Worm (Caenorhabditis elegans) whole organism, L4/young adult: Measurements from ENCODE around the gene M28.8.

Source experiments
- W03F9.2 ChIP-seq: fragments of 150-350 bp; optimal IDR thresholded peaks from 2 replicates; lab custom pipeline; 2014; ENCODE audit warnings: missing biosample characterization, missing genetic modification characterization
- dao-5 ChIP-seq: sonication (generic microtip); optimal IDR thresholded peaks from 2 replicates; lab custom pipeline; 2016; ENCODE audit warnings: missing genotype, missing genetic modification characterization, moderate library complexity, missing compliant biosample characterization
- him-1 ChIP-seq: sonication (generic microtip); optimal IDR thresholded peaks from 2 replicates; lab custom pipeline; 2016; ENCODE audit warnings: missing genotype, missing genetic modification reagents, missing genetic modification characterization, missing compliant biosample characterization

Gene M28.8

DNA sequence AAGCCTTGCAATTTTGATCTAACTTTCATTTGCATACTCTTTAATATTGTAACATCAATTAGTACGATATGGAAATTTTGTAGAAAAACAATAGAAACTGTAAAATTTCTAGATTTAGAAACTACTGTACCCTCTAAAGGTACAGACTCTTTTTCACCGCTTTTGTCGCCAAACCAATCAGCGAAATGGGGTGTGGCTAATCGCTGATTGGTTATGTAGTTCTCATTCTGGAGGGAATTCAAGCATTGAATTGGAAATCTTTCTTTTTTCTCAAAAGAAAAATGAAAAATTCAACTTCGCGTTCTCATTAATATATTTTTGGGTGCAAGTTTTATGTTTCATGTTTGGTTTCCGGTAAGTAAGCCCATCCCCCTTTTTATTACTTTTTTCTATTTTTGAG lies 24.5 kb upstream of the M28.8 start:
- TF ChIP-seq him-1 (tag; lab: Kevin White, UChicago) (no peak), dao-5 (tag; lab: Kevin White, UChicago) (no peak), W03F9.2 (tag; lab: Kevin White, UChicago) (no peak)

- TF ChIP-seq him-1 (tag; lab: Kevin White, UChicago) = no peak
- no peak for TF ChIP-seq dao-5 (tag; lab: Kevin White, UChicago)
- no peak for TF ChIP-seq W03F9.2 (tag; lab: Kevin White, UChicago)
Observed at ce11 chrII:10605512-10605911, 22.6 kb upstream of the M28.8 start, which contains the start of gene taf-13. Gene taf-13, minus strand, starts transcription at chrII:10605612.

- no peak for TF ChIP-seq W03F9.2 (tag; lab: Kevin White, UChicago)
- no peak for TF ChIP-seq him-1 (tag; lab: Kevin White, UChicago)
- TF ChIP-seq dao-5 (tag; lab: Kevin White, UChicago) = no peak
Observed at ce11 chrII:10607238-10607961, 20.7 kb upstream of the M28.8 start, which contains the start of gene ccm-3. Gene ccm-3, minus strand, starts transcription at chrII:10607275.

DNA sequence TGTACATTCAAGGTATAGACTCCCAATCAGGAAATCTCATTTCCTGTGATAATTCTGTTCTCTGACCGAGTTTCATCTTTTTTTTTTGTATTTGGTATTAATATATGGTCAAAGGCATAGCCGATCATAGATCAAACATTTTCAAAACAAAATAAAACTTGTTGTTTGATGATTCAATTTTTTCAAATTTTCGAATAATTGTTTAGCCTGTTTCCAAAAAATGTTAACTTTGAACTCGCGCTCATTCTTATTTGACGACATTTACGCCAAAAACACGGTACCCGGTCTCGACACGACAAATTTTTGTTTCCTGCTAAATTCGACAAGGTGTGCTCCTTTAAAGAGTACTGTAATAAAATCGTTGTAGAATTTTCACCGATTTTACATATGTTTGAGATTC lies 19.2 kb upstream of the M28.8 start:
- TF ChIP-seq W03F9.2 (tag; lab: Kevin White, UChicago) = no peak
- TF ChIP-seq him-1 (tag; lab: Kevin White, UChicago) = no peak
- no peak for TF ChIP-seq dao-5 (tag; lab: Kevin White, UChicago)

- TF ChIP-seq W03F9.2 (tag; lab: Kevin White, UChicago) (no peak), dao-5 (tag; lab: Kevin White, UChicago) (no peak), him-1 (tag; lab: Kevin White, UChicago) (no peak)
Observed at ce11 chrII:10612743-10613142, 15.3 kb upstream of the M28.8 start, which contains the start of gene C14A4.12. Gene C14A4.12, plus strand, starts transcription at chrII:10613043.

- no peak for TF ChIP-seq dao-5 (tag; lab: Kevin White, UChicago)
- TF ChIP-seq him-1 (tag; lab: Kevin White, UChicago) = no peak
- TF ChIP-seq W03F9.2 (tag; lab: Kevin White, UChicago) = no peak
Observed at ce11 chrII:10618157-10618556, 9.9 kb upstream of the M28.8 start, which contains the start of gene C14A4.13. Gene C14A4.13, plus strand, starts transcription at chrII:10618457.

- TF ChIP-seq dao-5 (tag; lab: Kevin White, UChicago) (no peak), W03F9.2 (tag; lab: Kevin White, UChicago) (no peak), him-1 (tag; lab: Kevin White, UChicago) (no peak)
Observed at ce11 chrII:10621965-10622364, 6.1 kb upstream of the M28.8 start, which contains the start of gene cutl-9. Gene cutl-9, plus strand, starts transcription at chrII:10622265.

ce11 chrII:10627086-10627485 lies 977 bp upstream of the M28.8 start:
- TF ChIP-seq dao-5 (tag; lab: Kevin White, UChicago) = no peak
- no peak for TF ChIP-seq him-1 (tag; lab: Kevin White, UChicago)
- no peak for TF ChIP-seq W03F9.2 (tag; lab: Kevin White, UChicago)

ce11 chrII:10630944-10631343 lies 2.9 kb downstream of the M28.8 start:
- TF ChIP-seq dao-5 (tag; lab: Kevin White, UChicago) (no peak), him-1 (tag; lab: Kevin White, UChicago) (no peak), W03F9.2 (tag; lab: Kevin White, UChicago) (no peak)

DNA sequence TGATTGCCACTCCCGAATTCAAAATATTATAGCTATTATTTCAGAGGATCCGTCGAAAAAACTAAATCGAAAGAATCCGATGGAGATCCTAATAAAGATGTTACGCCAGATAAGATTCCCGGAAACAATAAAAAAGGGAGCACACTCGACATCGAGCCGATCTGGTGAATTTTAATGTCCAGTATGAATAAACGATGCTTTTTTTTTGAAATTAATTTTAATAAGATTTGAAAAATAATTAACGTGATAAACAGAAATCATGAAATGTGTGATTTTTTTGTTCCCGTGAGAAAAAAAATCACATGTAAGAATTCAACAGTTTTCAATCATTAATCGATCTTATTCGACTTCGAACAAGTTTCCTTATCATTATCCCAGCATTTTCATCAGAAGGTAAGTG lies 11.0 kb downstream of the M28.8 start, which contains the start of gene M28.9:
M28.9 (plus strand) TSS at position 301 of the 400 bp plus-strand sequence.
- TF ChIP-seq dao-5 (tag; lab: Kevin White, UChicago) = no peak
- TF ChIP-seq him-1 (tag; lab: Kevin White, UChicago) = no peak
- no peak for TF ChIP-seq W03F9.2 (tag; lab: Kevin White, UChicago)

DNA sequence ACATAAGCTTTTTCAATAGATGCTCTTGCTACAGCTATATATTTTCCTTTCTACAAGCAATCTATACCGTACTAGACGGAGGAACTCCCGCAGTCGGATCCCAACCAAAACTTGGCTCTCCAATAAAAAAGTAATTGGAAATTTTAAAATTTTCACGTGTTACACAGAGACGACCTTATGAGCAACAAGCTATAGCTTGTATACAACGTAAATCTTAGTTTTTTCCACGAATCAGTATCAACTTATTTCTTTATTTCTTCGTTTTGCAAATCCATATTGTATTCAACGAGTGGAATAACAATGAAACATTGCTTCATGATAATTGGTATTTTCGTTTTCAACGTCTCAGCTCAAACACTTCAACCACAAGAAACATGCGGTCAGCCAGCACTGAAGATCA lies 15.3 kb downstream of the M28.8 start, which contains the start of gene M28.4:
M28.4 (plus strand) TSS at position 301 of the 400 bp plus-strand sequence.
- TF ChIP-seq W03F9.2 (tag; lab: Kevin White, UChicago) = no peak
- no peak for TF ChIP-seq dao-5 (tag; lab: Kevin White, UChicago)
- TF ChIP-seq him-1 (tag; lab: Kevin White, UChicago) = no peak

ce11 chrII:10646901-10647566 lies 19.0 kb downstream of the M28.8 start, which contains the start of gene M28.10:
Gene M28.10, plus strand, starts transcription at chrII:10647516.
- TF ChIP-seq W03F9.2 (tag; lab: Kevin White, UChicago) (no peak), him-1 (tag; lab: Kevin White, UChicago) (no peak), dao-5 (tag; lab: Kevin White, UChicago) (no peak)

DNA sequence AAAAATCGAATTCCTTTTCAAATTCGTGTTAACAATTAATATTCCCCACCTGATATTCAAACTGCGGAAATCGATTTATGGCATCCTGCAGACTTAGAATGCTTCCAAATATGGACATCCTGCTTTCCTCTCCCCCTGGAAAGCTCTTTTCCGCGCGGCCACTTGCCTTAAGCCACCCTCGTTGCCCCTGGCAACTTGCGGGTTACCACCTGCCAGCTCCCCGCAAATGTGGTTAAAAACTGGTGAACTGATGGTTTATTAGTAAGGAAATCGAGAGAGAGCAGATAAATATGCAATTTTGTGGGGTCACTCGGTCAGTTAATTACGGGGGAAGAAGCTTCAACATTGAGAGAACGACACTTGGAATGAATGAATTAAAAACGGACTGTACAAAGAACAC lies 24.0 kb downstream of the M28.8 start, which contains the start of gene nphp-1:
nphp-1 (minus strand) TSS at position 145 of the 400 bp plus-strand sequence.
- TF ChIP-seq him-1 (tag; lab: Kevin White, UChicago) = no peak
- TF ChIP-seq dao-5 (tag; lab: Kevin White, UChicago) = no peak
- no peak for TF ChIP-seq W03F9.2 (tag; lab: Kevin White, UChicago)
